Worm (Caenorhabditis elegans) whole organism, L1 larva: ENCODE results near the gene mff-1.
A peak's percentile ranks its signal among the peaks of the same experiment; 100 is the strongest.

Source experiments
- C34B4.2 ChIP-seq: sonication (generic microtip); optimal IDR thresholded peaks from 2 replicates; lab custom pipeline; 2017; ENCODE audit warnings: mild to moderate bottlenecking, missing genetic modification characterization, missing compliant biosample characterization
- F16B12.6 ChIP-seq: fragments of 150-350 bp; optimal IDR thresholded peaks from 2 replicates; lab custom pipeline; 2014; ENCODE audit warnings: missing biosample characterization, missing genetic modification characterization
- ama-1 ChIP-seq: fragments of 150-350 bp; optimal IDR thresholded peaks from 2 replicates; lab custom pipeline; 2014
- blmp-1 ChIP-seq: fragments of 150-350 bp; optimal IDR thresholded peaks from 2 replicates; lab custom pipeline; 2014; ENCODE audit warnings: missing biosample characterization, missing genetic modification characterization
- ceh-8 ChIP-seq: fragments of 200-800 bp; sonication (Bioruptor generic); optimal IDR thresholded peaks from 2 replicates; lab custom pipeline; 2018; ENCODE audit warnings: mild to moderate bottlenecking, missing genetic modification characterization, moderate library complexity, missing compliant biosample characterization
- ceh-82 ChIP-seq, 3 experiments: fragments of 150-350 bp in 1 of 3; sonication (generic microtip) in 2 of 3; optimal IDR thresholded peaks; 2 replicates each; lab custom pipeline; 2014 to 2017; ENCODE audit warnings: missing biosample characterization in 3 of 3, missing genetic modification characterization in 3 of 3
- ceh-88 ChIP-seq: fragments of 200-800 bp; sonication (Bioruptor generic); IDR thresholded peaks from 2 replicates; pipeline ENCODE4 v1.3.6; 2022; ENCODE audit warnings: missing genetic modification characterization, missing compliant biosample characterization
- ceh-90 ChIP-seq: sonication (generic microtip); optimal IDR thresholded peaks from 2 replicates; lab custom pipeline; 2016; ENCODE audit warnings: missing genetic modification characterization, missing compliant biosample characterization
- ces-1 ChIP-seq: fragments of 150-350 bp; optimal IDR thresholded peaks from 2 replicates; lab custom pipeline; 2014; ENCODE audit warnings: missing biosample characterization, missing genetic modification reagents, missing genetic modification characterization
- dpl-1 ChIP-seq, 3 experiments: fragments of 150-350 bp in 2 of 3; sonication (generic microtip) in 1 of 3; optimal IDR thresholded peaks; 2 replicates each; lab custom pipeline; 2014 to 2017; ENCODE audit warnings: missing biosample characterization in 3 of 3, missing genetic modification characterization in 3 of 3, missing genetic modification reagents in 3 of 3
- efl-1 ChIP-seq, 4 experiments: fragments of 150-350 bp; optimal IDR thresholded peaks in 3 of 4; peaks in 1 of 4; 1 replicate in 1 of 4; 2 replicates in 3 of 4; lab custom pipeline; 2014; ENCODE audit warnings: missing biosample characterization in 2 of 4, missing genetic modification characterization in 2 of 4, missing genetic modification reagents in 2 of 4
- egl-27 ChIP-seq, 2 experiments: fragments of 150-350 bp in 1 of 2; sonication (generic microtip); optimal IDR thresholded peaks; 3 replicates each; lab custom pipeline; 2017 to 2018; ENCODE audit warnings: missing biosample characterization in 2 of 2, missing genetic modification characterization in 2 of 2, missing genetic modification reagents in 2 of 2
- elt-2 ChIP-seq: sonication (generic microtip); optimal IDR thresholded peaks from 2 replicates; lab custom pipeline; 2016; ENCODE audit warnings: missing genetic modification characterization, mild to moderate bottlenecking, inconsistent platforms, missing compliant biosample characterization, missing genetic modification reagents
- elt-3 ChIP-seq, 6 experiments: fragments of 150-350 bp in 1 of 6; sonication (generic microtip); optimal IDR thresholded peaks; 2 replicates each; lab custom pipeline; 2017 to 2018; ENCODE audit warnings: missing biosample characterization in 6 of 6, missing genetic modification characterization in 6 of 6, inconsistent platforms in 1 of 6
- ets-5 ChIP-seq: fragments of 200-800 bp; sonication (Bioruptor generic); IDR thresholded peaks from 2 replicates; pipeline ENCODE4 v1.3.6; 2022; ENCODE audit warnings: missing genetic modification characterization, missing compliant biosample characterization
- fkh-8 ChIP-seq: sonication (generic microtip); optimal IDR thresholded peaks from 2 replicates; lab custom pipeline; 2016; ENCODE audit warnings: mild to moderate bottlenecking, missing genetic modification characterization, missing compliant biosample characterization
- fos-1 ChIP-seq: fragments of 150-350 bp; optimal IDR thresholded peaks from 2 replicates; lab custom pipeline; 2014; ENCODE audit warnings: missing biosample characterization, missing genetic modification characterization
- grh-1 ChIP-seq: fragments of 200-800 bp; sonication (Bioruptor generic); IDR thresholded peaks from 2 replicates; pipeline ENCODE4 v1.3.6; 2022; ENCODE audit warnings: missing genetic modification reagents, missing genetic modification characterization, missing compliant biosample characterization
- lin-14 ChIP-seq: fragments of 200-800 bp; sonication (Bioruptor generic); optimal IDR thresholded peaks from 2 replicates; lab custom pipeline; 2018; ENCODE audit warnings: mild to moderate bottlenecking, missing genetic modification characterization, moderate library complexity, missing compliant biosample characterization
- lsy-2 ChIP-seq, 2 experiments: fragments of 150-350 bp; optimal IDR thresholded peaks; 2 replicates each; lab custom pipeline; 2014; ENCODE audit warnings: missing biosample characterization in 2 of 2, missing genetic modification characterization in 2 of 2
- mab-9 ChIP-seq: fragments of 200-800 bp; sonication (Bioruptor generic); IDR thresholded peaks from 2 replicates; pipeline ENCODE4 v1.3.6; 2022; ENCODE audit warnings: missing genetic modification reagents, missing genetic modification characterization, missing compliant biosample characterization
- mdl-1 ChIP-seq, 2 experiments: fragments of 150-350 bp; optimal IDR thresholded peaks; 2 replicates each; lab custom pipeline; 2014 to 2017; ENCODE audit warnings: missing biosample characterization in 2 of 2, missing genetic modification characterization in 2 of 2, inconsistent platforms in 1 of 2
- mef-2 ChIP-seq: fragments of 150-350 bp; optimal IDR thresholded peaks from 2 replicates; lab custom pipeline; 2014; ENCODE audit warnings: missing biosample characterization, missing genetic modification characterization
- nhr-11 ChIP-seq: fragments of 150-350 bp; optimal IDR thresholded peaks from 2 replicates; lab custom pipeline; 2014; ENCODE audit warnings: missing biosample characterization, missing genetic modification characterization
- nhr-12 ChIP-seq: sonication (generic microtip); optimal IDR thresholded peaks from 2 replicates; lab custom pipeline; 2017; ENCODE audit warnings: missing biosample characterization, missing genetic modification characterization
- nhr-19 ChIP-seq: fragments of 200-800 bp; sonication (Bioruptor generic); conservative IDR thresholded peaks from 2 replicates; pipeline ENCODE4 v1.3.6; 2022; ENCODE audit warnings: missing genetic modification characterization, missing compliant biosample characterization
- nhr-20 ChIP-seq: sonication (generic microtip); optimal IDR thresholded peaks from 2 replicates; lab custom pipeline; 2016; ENCODE audit warnings: mild to moderate bottlenecking, missing genetic modification characterization, missing compliant biosample characterization
- nhr-237 ChIP-seq: fragments of 150-350 bp; optimal IDR thresholded peaks from 2 replicates; lab custom pipeline; 2014; ENCODE audit warnings: missing biosample characterization, missing genetic modification characterization
- nhr-28 ChIP-seq: fragments of 150-350 bp; optimal IDR thresholded peaks from 2 replicates; lab custom pipeline; 2014; ENCODE audit warnings: missing biosample characterization, missing genetic modification characterization
- nhr-47 ChIP-seq: sonication (generic microtip); optimal IDR thresholded peaks from 2 replicates; lab custom pipeline; 2016; ENCODE audit warnings: mild to moderate bottlenecking, missing genetic modification characterization, moderate library complexity, missing compliant biosample characterization
- nhr-76 ChIP-seq: sonication (generic microtip); optimal IDR thresholded peaks from 2 replicates; lab custom pipeline; 2017; ENCODE audit warnings: missing biosample characterization, missing genetic modification characterization
- nhr-85 ChIP-seq: sonication (generic microtip); peaks from one replicate; lab custom pipeline; 2016; ENCODE audit warnings: missing genetic modification characterization, inconsistent platforms, missing compliant biosample characterization
- nhr-90 ChIP-seq: sonication (generic microtip); optimal IDR thresholded peaks from 2 replicates; lab custom pipeline; 2016; ENCODE audit warnings: mild to moderate bottlenecking, missing genetic modification characterization, missing compliant biosample characterization; ENCODE audit not compliant: poor library complexity
- pag-3 ChIP-seq: sonication (generic microtip); optimal IDR thresholded peaks from 2 replicates; lab custom pipeline; 2017; ENCODE audit warnings: missing genetic modification characterization, mild to moderate bottlenecking, missing compliant biosample characterization, antibody characterized with exemption, borderline replicate concordance; ENCODE audit not compliant: insufficient read depth
- pqm-1 ChIP-seq: sonication (generic microtip); optimal IDR thresholded peaks from 3 replicates; lab custom pipeline; 2017; ENCODE audit warnings: missing biosample characterization, missing genetic modification characterization
- skn-1 ChIP-seq: fragments of 150-350 bp; optimal IDR thresholded peaks from 2 replicates; lab custom pipeline; 2014; ENCODE audit warnings: missing biosample characterization, missing genetic modification characterization
- snpc-4 ChIP-seq: fragments of 150-350 bp; optimal IDR thresholded peaks from 2 replicates; lab custom pipeline; 2014; ENCODE audit warnings: missing biosample characterization, missing genetic modification characterization
- sox-4 ChIP-seq: sonication (generic microtip); optimal IDR thresholded peaks from 2 replicates; lab custom pipeline; 2016; ENCODE audit warnings: missing genetic modification characterization, missing compliant biosample characterization
- sup-37 ChIP-seq: fragments of 200-800 bp; sonication (Bioruptor generic); optimal IDR thresholded peaks from 2 replicates; lab custom pipeline; 2018; ENCODE audit warnings: mild to moderate bottlenecking, missing genetic modification characterization, missing compliant biosample characterization
- swsn-7 ChIP-seq: sonication (generic microtip); optimal IDR thresholded peaks from 2 replicates; lab custom pipeline; 2016; ENCODE audit warnings: missing genetic modification characterization, missing compliant biosample characterization
- tbx-2 ChIP-seq: sonication (generic microtip); optimal IDR thresholded peaks from 2 replicates; lab custom pipeline; 2016; ENCODE audit warnings: missing genetic modification characterization, missing compliant biosample characterization
- unc-62 ChIP-seq: fragments of 150-350 bp; optimal IDR thresholded peaks from 2 replicates; lab custom pipeline; 2014; ENCODE audit warnings: missing biosample characterization, missing genetic modification reagents, missing genetic modification characterization
- vab-15 ChIP-seq: sonication (generic microtip); optimal IDR thresholded peaks from 2 replicates; lab custom pipeline; 2017; ENCODE audit warnings: missing genotype, mild to moderate bottlenecking, missing genetic modification characterization, missing compliant biosample characterization
- zip-4 ChIP-seq: fragments of 200-800 bp; sonication (Bioruptor generic); optimal IDR thresholded peaks from 2 replicates; lab custom pipeline; 2018; ENCODE audit warnings: mild to moderate bottlenecking, missing genetic modification characterization, moderate library complexity, missing compliant biosample characterization
- ztf-11 ChIP-seq, 2 experiments: sonication (generic microtip); optimal IDR thresholded peaks; 2 replicates each; lab custom pipeline; 2016 to 2017; ENCODE audit warnings: missing genetic modification characterization in 2 of 2, missing biosample characterization in 1 of 2, missing compliant biosample characterization in 1 of 2
- ztf-4 ChIP-seq: fragments of 150-350 bp; optimal IDR thresholded peaks from 2 replicates; lab custom pipeline; 2014; ENCODE audit warnings: missing biosample characterization, missing genetic modification characterization

The mff-1 gene

ce11 chrX:12999567-12999966 is 12.5 kb upstream of the mff-1 start:
- peak; percentile 5 for TF ChIP-seq nhr-85
- TF ChIP-seq mdl-1 (tag; optimal IDR thresholded peaks at IDR 0.05; lab: Kevin White, UChicago) = no peak
- TF ChIP-seq, all 84 proteins: peak for 1

- no peak for TF ChIP-seq skn-1
Measured at ce11 chrX:12996161-12996560, 9.1 kb upstream of the mff-1 start.

- no peak for TF ChIP-seq mef-2 (tag; lab: Kevin White, UChicago)
- TF ChIP-seq sup-37 (GFP tag; lab: Kevin White, UChicago) = no peak
- TF ChIP-seq blmp-1 (tag; lab: Kevin White, UChicago) = no peak
- peak; percentile 60 for TF ChIP-seq nhr-90
- TF ChIP-seq unc-62 = no peak
- peak in 1 of 6 experiments; percentile 25 for TF ChIP-seq elt-3 (tag; optimal IDR thresholded peaks at IDR 0.05; lab: Kevin White, UChicago)
- TF ChIP-seq ces-1 (GFP tag; lab: Kevin White, UChicago) = no peak
- peak; percentile 28 for TF ChIP-seq tbx-2 (tag; lab: Kevin White, UChicago)
- no peak for TF ChIP-seq pqm-1 (tag; lab: Kevin White, UChicago)
- TF ChIP-seq ztf-11 (tag; optimal IDR thresholded peaks at IDR 0.05; lab: Kevin White, UChicago) = no peak
- TF ChIP-seq ama-1 (lab: Kevin White, UChicago) = no peak
- TF ChIP-seq dpl-1 (GFP tag; optimal IDR thresholded peaks at IDR 0.05; lab: Kevin White, UChicago) = no peak
- no peak for TF ChIP-seq mab-9
- no peak for TF ChIP-seq fos-1 (tag; lab: Kevin White, UChicago)
- peak; percentile 34 for TF ChIP-seq swsn-7 (tag; lab: Kevin White, UChicago)
- no peak for TF ChIP-seq ceh-90
- TF ChIP-seq egl-27 (tag; optimal IDR thresholded peaks at IDR 0.05; lab: Kevin White, UChicago) = no peak
- no peak for TF ChIP-seq efl-1 (optimal IDR thresholded peaks at IDR 0.05; lab: Kevin White, UChicago)
- no peak for TF ChIP-seq efl-1 (GFP tag; optimal IDR thresholded peaks at IDR 0.05 in 1 of 2; lab: Kevin White, UChicago)
- TF ChIP-seq zip-4 (GFP tag; lab: Kevin White, UChicago) = no peak
- no peak for TF ChIP-seq C34B4.2
- peak; percentile 33 for TF ChIP-seq elt-2 (tag; lab: Kevin White, UChicago)
- peak; percentile 66 for TF ChIP-seq lin-14 (GFP tag; lab: Kevin White, UChicago)
- no peak for TF ChIP-seq nhr-28 (tag; lab: Kevin White, UChicago)
- TF ChIP-seq nhr-19 (GFP tag; lab: Robert Waterston, UW) = peak; percentile 76
- TF ChIP-seq nhr-11 = no peak
- peak in 1 of 2 experiments; percentile 27 for TF ChIP-seq lsy-2 (tag; optimal IDR thresholded peaks at IDR 0.05; lab: Kevin White, UChicago)
- no peak for TF ChIP-seq F16B12.6
- TF ChIP-seq ztf-4 = peak; percentile 23
- no peak for TF ChIP-seq vab-15 (tag; lab: Kevin White, UChicago)
- no peak for TF ChIP-seq pag-3
- no peak for TF ChIP-seq nhr-237 (tag; lab: Kevin White, UChicago)
- peak; percentile 23 for TF ChIP-seq nhr-47 (tag; lab: Kevin White, UChicago)
- TF ChIP-seq nhr-20 = peak; percentile 83
- no peak for TF ChIP-seq sox-4 (tag; lab: Kevin White, UChicago)
- no peak for TF ChIP-seq ceh-8 (GFP tag; lab: Kevin White, UChicago)
- no peak for TF ChIP-seq fkh-8
- no peak for TF ChIP-seq ets-5
- no peak for TF ChIP-seq snpc-4 (tag; lab: Kevin White, UChicago)
- TF ChIP-seq nhr-85 = peak; percentile 84
- no peak for TF ChIP-seq nhr-76 (tag; lab: Kevin White, UChicago)
- TF ChIP-seq nhr-12 = no peak
- no peak for TF ChIP-seq grh-1 (GFP tag; lab: Robert Waterston, UW)
- TF ChIP-seq ceh-88 = no peak
- TF ChIP-seq ceh-82 (tag; optimal IDR thresholded peaks at IDR 0.05; lab: Kevin White, UChicago) = no peak
Measured at ce11 chrX:12990529-12991520, 3.8 kb upstream of the mff-1 start, which contains the start of the genes F11C1.1 and vwa-8. Gene F11C1.1 (minus strand): TSS chrX:12990579. Gene vwa-8 (plus strand): TSS chrX:12991470.
